Worm (Caenorhabditis elegans): ENCODE measurements around the gene ZK1320.5.

ZK1320.5 gene

DNA sequence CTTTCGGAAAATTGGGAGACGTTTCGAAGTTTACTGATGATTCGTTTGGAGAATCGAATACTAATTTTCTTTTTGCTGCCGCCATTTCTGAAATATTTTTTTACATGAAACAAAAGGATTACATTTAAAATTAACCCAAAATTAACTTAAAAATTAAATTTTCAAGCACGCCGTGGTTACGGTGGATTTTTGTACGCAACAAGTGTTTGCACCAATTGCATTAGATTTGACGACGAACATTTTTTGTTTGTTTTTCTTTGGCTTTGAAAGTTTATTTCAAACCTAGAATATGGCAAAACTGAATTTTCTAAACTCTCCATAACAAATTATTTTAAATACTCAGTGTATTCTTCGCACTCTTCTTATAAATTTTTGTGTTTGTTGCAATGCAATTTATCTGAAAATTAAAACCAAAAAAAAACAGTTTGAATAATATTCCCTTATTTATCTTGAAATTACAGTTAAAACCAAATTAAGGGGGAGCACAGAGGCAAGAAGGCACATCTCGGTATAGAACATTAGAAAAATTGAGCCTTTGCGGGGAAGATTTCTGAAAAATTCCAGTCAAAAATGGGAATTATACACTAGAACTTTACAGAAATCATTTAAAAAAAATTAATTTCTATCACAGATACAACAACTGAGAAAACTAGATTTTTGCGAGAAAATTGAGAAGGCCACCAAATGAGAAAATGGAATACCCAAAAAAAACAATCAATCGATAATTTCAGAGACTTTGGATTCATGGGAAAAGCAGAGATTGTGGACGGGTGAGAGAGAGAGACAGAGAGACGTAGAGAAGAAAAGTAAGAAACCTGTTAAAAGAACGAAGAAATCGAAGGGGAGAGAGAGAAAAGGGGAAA, 48.2 kb downstream of the ZK1320.5 start, which contains the start of gene hal-3 (continued):
- TF ChIP-seq atf-7 (tag; optimal IDR thresholded peaks at IDR 0.05): no peak
- peak; percentile 25 for TF ChIP-seq lin-54 (GFP tag; optimal IDR thresholded peaks at IDR 0.05)
- TF ChIP-seq rpc-1 (optimal IDR thresholded peaks at IDR 0.05): no peak
- no peak for TF ChIP-seq rpc-1 (tag; optimal IDR thresholded peaks at IDR 0.05)
- TF ChIP-seq nhr-90 (tag; optimal IDR thresholded peaks at IDR 0.05): peak; percentile 24
- TF ChIP-seq lsy-27 (tag; optimal IDR thresholded peaks at IDR 0.05; ENCODE audit: borderline replicate concordance, insufficient read depth): no peak
- peak; percentile 52; the same call in 1 of the 2 replicates for TF ChIP-seq ztf-25 (GFP tag; IDR thresholded peaks at IDR 0.05)
- TF ChIP-seq T07F8.4 (tag; optimal IDR thresholded peaks at IDR 0.05): no peak
- TF ChIP-seq lag-1 (GFP tag; IDR thresholded peaks at IDR 0.05): no peak
- no peak for TF ChIP-seq ztf-28 (GFP tag; IDR thresholded peaks at IDR 0.05)
- TF ChIP-seq repo-1 (tag; optimal IDR thresholded peaks at IDR 0.05): peak; percentile 60
- no peak for TF ChIP-seq F23B12.7 (tag; optimal IDR thresholded peaks at IDR 0.05; ENCODE audit: insufficient read depth)
- TF ChIP-seq mxl-1 (tag; optimal IDR thresholded peaks at IDR 0.05): no peak
- no peak for TF ChIP-seq zim-3 (tag; optimal IDR thresholded peaks at IDR 0.05)
- TF ChIP-seq lin-26 (GFP tag; IDR thresholded peaks at IDR 0.05): no peak
- TF ChIP-seq lin-35 (GFP tag; optimal IDR thresholded peaks at IDR 0.05): no peak
- TF ChIP-seq bed-2 (GFP tag; IDR thresholded peaks at IDR 0.05): no peak
- no peak for TF ChIP-seq F49E8.2 (tag; optimal IDR thresholded peaks at IDR 0.05; ENCODE audit: insufficient read depth)
- no peak for TF ChIP-seq chd-7 (tag; optimal IDR thresholded peaks at IDR 0.05)
- no peak for TF ChIP-seq fkh-3 (tag; optimal IDR thresholded peaks at IDR 0.05)
- TF ChIP-seq B0336.3 (GFP tag; IDR thresholded peaks at IDR 0.05): peak; percentile 76
- TF ChIP-seq nfya-2 (GFP tag; IDR thresholded peaks at IDR 0.05): no peak
- 0 out of 2 replicates have a peak, but pooled peaks have one; percentile 16 for TF ChIP-seq mcd-1 (GFP tag; IDR thresholded peaks at IDR 0.05)
- no peak for TF ChIP-seq Y79H2A.3 (GFP tag; conservative IDR thresholded peaks at IDR 0.05)
- no peak for TF ChIP-seq hlh-26 (GFP tag; conservative IDR thresholded peaks at IDR 0.05)
- TF ChIP-seq unc-62 (GFP tag; optimal IDR thresholded peaks at IDR 0.05): no peak
- no peak for TF ChIP-seq nhr-179 (tag; optimal IDR thresholded peaks at IDR 0.05)
- peak in 1 of 2 experiments; percentile 56 for TF ChIP-seq let-607 (tag; optimal IDR thresholded peaks at IDR 0.05)
- TF ChIP-seq ztf-22 (GFP tag; optimal IDR thresholded peaks at IDR 0.05): no peak
- TF ChIP-seq nhr-120 (GFP tag; IDR thresholded peaks at IDR 0.05): no peak
- TF ChIP-seq madf-3 (GFP tag; IDR thresholded peaks at IDR 0.05): no peak
- TF ChIP-seq efl-1 (GFP tag; optimal IDR thresholded peaks at IDR 0.05): no peak
- no peak for TF ChIP-seq nhr-27 (tag; optimal IDR thresholded peaks at IDR 0.05)
- TF ChIP-seq hlh-12 (tag; optimal IDR thresholded peaks at IDR 0.05): no peak
- TF ChIP-seq madf-8 (GFP tag; conservative IDR thresholded peaks at IDR 0.05): no peak
- TF ChIP-seq D2030.7 (GFP tag; IDR thresholded peaks at IDR 0.05): no peak
- TF ChIP-seq C06A6.2 (GFP tag; conservative IDR thresholded peaks at IDR 0.05): no peak
- TF ChIP-seq zfh-2 (GFP tag; conservative IDR thresholded peaks at IDR 0.05): no peak
- TF ChIP-seq nhr-80 (tag; optimal IDR thresholded peaks at IDR 0.05): no peak
- no peak for TF ChIP-seq sdz-38 (tag; optimal IDR thresholded peaks at IDR 0.05)
- peak; percentile 46 for TF ChIP-seq ceh-79 (tag; optimal IDR thresholded peaks at IDR 0.05)
- TF ChIP-seq attf-5 (GFP tag; optimal IDR thresholded peaks at IDR 0.05): no peak
- peak; percentile 36 for TF ChIP-seq ZK185.1 (tag; optimal IDR thresholded peaks at IDR 0.05; ENCODE audit: poor library complexity, severe bottlenecking)
- TF ChIP-seq Y53F4B.3 (GFP tag; IDR thresholded peaks at IDR 0.05): no peak
- TF ChIP-seq cebp-1 (GFP tag; IDR thresholded peaks at IDR 0.05): no peak
- TF ChIP-seq cebp-1 (tag; optimal IDR thresholded peaks at IDR 0.05): peak; percentile 61
- TF ChIP-seq aptf-2 (GFP tag; conservative IDR thresholded peaks at IDR 0.05): no peak
